Worm (Caenorhabditis elegans) whole organism, L3 larva: ENCODE measurements around the gene T16G1.5.

ENCODE experiments used
- R02D3.7 ChIP-seq: fragments of 150-350 bp; optimal IDR thresholded peaks from 2 replicates; lab custom pipeline; 2014; ENCODE audit warnings: missing biosample characterization, missing genetic modification characterization
- ceh-28 ChIP-seq: fragments of 150-350 bp; optimal IDR thresholded peaks from 2 replicates; lab custom pipeline; 2014; ENCODE audit warnings: missing biosample characterization, missing genetic modification reagents, missing genetic modification characterization
- nhr-43 ChIP-seq: sonication (generic microtip); optimal IDR thresholded peaks from 2 replicates; lab custom pipeline; 2016; ENCODE audit warnings: mild to moderate bottlenecking, missing genetic modification characterization, missing compliant biosample characterization; ENCODE audit not compliant: poor library complexity, severe bottlenecking
- skn-1 ChIP-seq: fragments of 150-350 bp; optimal IDR thresholded peaks from 2 replicates; lab custom pipeline; 2014; ENCODE audit warnings: missing biosample characterization, missing genetic modification characterization
- ztf-11 ChIP-seq: fragments of 150-350 bp; optimal IDR thresholded peaks from 2 replicates; lab custom pipeline; 2014; ENCODE audit warnings: missing biosample characterization, missing genetic modification characterization
- ztf-4 ChIP-seq: fragments of 150-350 bp; optimal IDR thresholded peaks from 2 replicates; lab custom pipeline; 2014; ENCODE audit warnings: missing biosample characterization, missing genetic modification characterization

DNA sequence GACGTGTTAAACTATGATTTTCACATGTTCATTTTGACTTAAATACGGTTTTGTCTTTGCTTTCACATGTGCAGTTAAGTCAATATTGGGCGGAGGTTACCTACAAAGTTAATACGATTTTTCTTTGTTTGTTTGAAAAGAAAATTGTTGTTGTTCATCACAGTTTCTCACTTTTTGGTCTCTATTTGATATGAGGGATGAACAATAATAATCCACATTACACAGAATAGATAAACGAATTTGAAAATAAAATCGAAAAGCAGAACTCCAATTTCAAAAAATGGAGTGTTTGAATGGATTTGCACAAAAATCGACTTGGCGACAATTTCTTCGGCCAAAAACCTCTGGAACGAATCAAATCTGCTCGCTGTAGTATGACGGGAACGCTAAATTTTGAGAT is 32.6 kb downstream of the T16G1.5 start, which contains the start of gene ttr-29:
- TF ChIP-seq R02D3.7 (tag; lab: Kevin White, UChicago) (no peak), skn-1 (tag; lab: Kevin White, UChicago) (no peak), nhr-43 (tag; lab: Kevin White, UChicago) (no peak), ceh-28 (tag; lab: Kevin White, UChicago) (no peak), ztf-11 (tag; lab: Kevin White, UChicago) (no peak), ztf-4 (no peak)
